Worm (Caenorhabditis elegans) whole organism, early embryonic: ENCODE data around the gene eas-1.
A peak's percentile ranks its signal among the peaks of the same experiment; 100 is the strongest.
"Not testable (repeated sequence)": the region's sequence is repeated elsewhere in the genome, so short reads cannot be mapped to it uniquely, and the experiment has no call there.

ENCODE experiments used
- F13C5.2 ChIP-seq: sonication (generic microtip); optimal IDR thresholded peaks from 2 replicates; lab custom pipeline; 2017; ENCODE audit warnings: mild to moderate bottlenecking, missing genetic modification characterization, inconsistent platforms, missing compliant biosample characterization
- ama-1 ChIP-seq: fragments of 150-350 bp; optimal IDR thresholded peaks from 2 replicates; lab custom pipeline; 2014
- ceh-36 ChIP-seq: sonication (generic microtip); optimal IDR thresholded peaks from 2 replicates; lab custom pipeline; 2016; ENCODE audit warnings: missing genetic modification characterization, inconsistent platforms, missing compliant biosample characterization
- ets-7 ChIP-seq: sonication (generic microtip); optimal IDR thresholded peaks from 2 replicates; lab custom pipeline; 2016; ENCODE audit warnings: missing genotype, missing genetic modification characterization, missing compliant biosample characterization
- hmg-4 ChIP-seq: fragments of 200-800 bp; sonication (Bioruptor generic); optimal IDR thresholded peaks from 2 replicates; lab custom pipeline; 2018; ENCODE audit warnings: mild to moderate bottlenecking, missing genetic modification characterization, missing compliant biosample characterization
- scrt-1 ChIP-seq: fragments of 200-800 bp; sonication (Bioruptor generic); IDR thresholded peaks from 2 replicates; pipeline ENCODE4 v1.3.6; 2022; ENCODE audit warnings: missing genetic modification characterization, missing compliant biosample characterization
- tra-4 ChIP-seq: sonication (generic microtip); optimal IDR thresholded peaks from 2 replicates; lab custom pipeline; 2017; ENCODE audit warnings: missing genetic modification characterization, missing compliant biosample characterization

ce11 chrII:4701482-4702119, 38.6 kb upstream of the eas-1 start, which contains the start of gene unc-85:
- TF ChIP-seq F13C5.2 (tag; lab: Kevin White, UChicago) (peak; percentile 81), hmg-4 (GFP tag; lab: Kevin White, UChicago) (peak; percentile 78), ets-7 (tag; lab: Kevin White, UChicago) (peak; percentile 58), scrt-1 (GFP tag; lab: Robert Waterston, UW) (peak; percentile 71)
- TF ChIP-seq ceh-36 (tag; lab: Kevin White, UChicago); ama-1; tra-4 (tag; lab: Kevin White, UChicago): not testable (repeated sequence)
